Worm (Caenorhabditis elegans) whole organism, late embryonic: ENCODE data around the gene Y53F4B.17.

ENCODE experiments used
- C38D4.7 ChIP-seq: fragments of 200-800 bp; sonication (Bioruptor generic); optimal IDR thresholded peaks from 2 replicates; lab custom pipeline; 2018; ENCODE audit warnings: mild to moderate bottlenecking, missing genetic modification characterization, moderate library complexity, missing compliant biosample characterization
- K02D7.2 ChIP-seq: sonication (generic microtip); optimal IDR thresholded peaks from 2 replicates; lab custom pipeline; 2017; ENCODE audit warnings: mild to moderate bottlenecking, missing genetic modification characterization, missing compliant biosample characterization
- T23F11.4 ChIP-seq: fragments of 200-800 bp; sonication (Bioruptor generic); optimal IDR thresholded peaks from 2 replicates; lab custom pipeline; 2018; ENCODE audit warnings: mild to moderate bottlenecking, missing genetic modification characterization, missing compliant biosample characterization
- ahr-1 ChIP-seq: sonication (generic microtip); optimal IDR thresholded peaks from 2 replicates; lab custom pipeline; 2016; ENCODE audit warnings: missing genetic modification characterization, missing compliant biosample characterization
- ama-1 ChIP-seq: fragments of 150-350 bp; optimal IDR thresholded peaks from 2 replicates; lab custom pipeline; 2014
- ceh-14 ChIP-seq: sonication (generic microtip); optimal IDR thresholded peaks from 2 replicates; lab custom pipeline; 2016; ENCODE audit warnings: missing genotype, missing genetic modification characterization, missing compliant biosample characterization
- ceh-19 ChIP-seq: fragments of 200-800 bp; sonication (Bioruptor generic); optimal IDR thresholded peaks from 2 replicates; lab custom pipeline; 2018; ENCODE audit warnings: mild to moderate bottlenecking, missing genetic modification characterization, missing compliant biosample characterization
- ceh-2 ChIP-seq: sonication (generic microtip); optimal IDR thresholded peaks from 2 replicates; lab custom pipeline; 2016; ENCODE audit warnings: missing genotype, missing genetic modification characterization, missing compliant biosample characterization
- ceh-22 ChIP-seq: sonication (generic microtip); optimal IDR thresholded peaks from 2 replicates; lab custom pipeline; 2017; ENCODE audit warnings: missing biosample characterization, missing genetic modification characterization
- ceh-30 ChIP-seq: fragments of 150-350 bp; optimal IDR thresholded peaks from 2 replicates; lab custom pipeline; 2014; ENCODE audit warnings: missing biosample characterization, missing genetic modification characterization
- ceh-31 ChIP-seq: sonication (generic microtip); optimal IDR thresholded peaks from 2 replicates; lab custom pipeline; 2016; ENCODE audit warnings: missing genetic modification characterization, missing compliant biosample characterization
- ceh-34 ChIP-seq: sonication (generic microtip); optimal IDR thresholded peaks from 2 replicates; lab custom pipeline; 2016; ENCODE audit warnings: mild to moderate bottlenecking, missing genetic modification characterization, missing compliant biosample characterization
- ceh-45 ChIP-seq: fragments of 200-800 bp; sonication (Bioruptor generic); IDR thresholded peaks from 2 replicates; pipeline ENCODE4 v1.3.6; 2022; ENCODE audit warnings: missing genetic modification reagents, missing genetic modification characterization, missing compliant biosample characterization
- ceh-6 ChIP-seq: fragments of 200-800 bp; sonication (Bioruptor generic); optimal IDR thresholded peaks from 2 replicates; lab custom pipeline; 2018; ENCODE audit warnings: mild to moderate bottlenecking, missing genetic modification characterization, missing compliant biosample characterization
- ceh-9 ChIP-seq: sonication (generic microtip); optimal IDR thresholded peaks from 2 replicates; lab custom pipeline; 2016; ENCODE audit warnings: mild to moderate bottlenecking, missing genetic modification characterization, inconsistent platforms, missing compliant biosample characterization
- che-1 ChIP-seq: sonication (generic microtip); optimal IDR thresholded peaks from 2 replicates; lab custom pipeline; 2016; ENCODE audit warnings: mild to moderate bottlenecking, missing genetic modification characterization, missing compliant biosample characterization
- dmd-4 ChIP-seq: sonication (generic microtip); optimal IDR thresholded peaks from 2 replicates; lab custom pipeline; 2016; ENCODE audit warnings: borderline replicate concordance, missing genetic modification characterization, missing compliant biosample characterization
- dve-1 ChIP-seq: sonication (generic microtip); optimal IDR thresholded peaks from 2 replicates; lab custom pipeline; 2017; ENCODE audit warnings: antibody characterized with exemption, mild to moderate bottlenecking, missing genetic modification characterization, missing compliant biosample characterization
- eyg-1 ChIP-seq: sonication (generic microtip); optimal IDR thresholded peaks from 2 replicates; lab custom pipeline; 2016; ENCODE audit warnings: missing genotype, missing genetic modification characterization, missing compliant biosample characterization
- fkh-6 ChIP-seq: sonication (generic microtip); optimal IDR thresholded peaks from 2 replicates; lab custom pipeline; 2016; ENCODE audit warnings: missing genetic modification characterization, missing compliant biosample characterization
- gmeb-2 ChIP-seq: sonication (generic microtip); optimal IDR thresholded peaks from 2 replicates; lab custom pipeline; 2016; ENCODE audit warnings: missing genetic modification characterization, inconsistent platforms, missing compliant biosample characterization
- hlh-13 ChIP-seq: fragments of 200-800 bp; sonication (Bioruptor generic); optimal IDR thresholded peaks from 2 replicates; lab custom pipeline; 2018; ENCODE audit warnings: mild to moderate bottlenecking, missing genetic modification characterization, missing compliant biosample characterization
- hlh-8 ChIP-seq: sonication (generic microtip); optimal IDR thresholded peaks from 2 replicates; lab custom pipeline; 2016; ENCODE audit warnings: missing genotype, missing genetic modification characterization, missing compliant biosample characterization
- lim-6 ChIP-seq: sonication (generic microtip); optimal IDR thresholded peaks from 2 replicates; lab custom pipeline; 2016; ENCODE audit warnings: missing genetic modification characterization, missing compliant biosample characterization
- madf-2 ChIP-seq: sonication (generic microtip); optimal IDR thresholded peaks from 2 replicates; lab custom pipeline; 2017; ENCODE audit warnings: missing genetic modification characterization, missing compliant biosample characterization
- mec-3 ChIP-seq: sonication (generic microtip); optimal IDR thresholded peaks from 2 replicates; lab custom pipeline; 2016; ENCODE audit warnings: borderline replicate concordance, missing genetic modification characterization, missing compliant biosample characterization
- nhr-232 ChIP-seq: sonication (generic microtip); optimal IDR thresholded peaks from 2 replicates; lab custom pipeline; 2016; ENCODE audit warnings: missing genetic modification characterization, missing compliant biosample characterization
- odd-2 ChIP-seq: sonication (generic microtip); optimal IDR thresholded peaks from 2 replicates; lab custom pipeline; 2017; ENCODE audit warnings: antibody characterized with exemption, mild to moderate bottlenecking, missing genetic modification characterization, missing compliant biosample characterization
- pag-3 ChIP-seq: sonication (generic microtip); optimal IDR thresholded peaks from 2 replicates; lab custom pipeline; 2016; ENCODE audit warnings: missing compliant biosample characterization, missing genetic modification characterization, borderline replicate concordance
- pax-1 ChIP-seq: fragments of 150-350 bp; optimal IDR thresholded peaks from 2 replicates; lab custom pipeline; 2014; ENCODE audit warnings: missing biosample characterization, missing genetic modification characterization
- pha-2 ChIP-seq: sonication (generic microtip); optimal IDR thresholded peaks from 2 replicates; lab custom pipeline; 2017; ENCODE audit warnings: mild to moderate bottlenecking, missing genetic modification characterization, missing compliant biosample characterization
- pha-4 ChIP-seq: fragments of 150-350 bp; optimal IDR thresholded peaks from 2 replicates; lab custom pipeline; 2018; ENCODE audit warnings: missing biosample characterization, missing genetic modification reagents, missing genetic modification characterization
- ref-2 ChIP-seq: sonication (generic microtip); optimal IDR thresholded peaks from 2 replicates; lab custom pipeline; 2016; ENCODE audit warnings: missing genetic modification characterization, missing compliant biosample characterization
- sdc-2 ChIP-seq: sonication (generic microtip); optimal IDR thresholded peaks from 2 replicates; lab custom pipeline; 2016; ENCODE audit warnings: missing genotype, missing genetic modification characterization, missing compliant biosample characterization
- sox-2 ChIP-seq: fragments of 200-800 bp; sonication (Bioruptor generic); IDR thresholded peaks from 2 replicates; pipeline ENCODE4 v1.3.6; 2022; ENCODE audit warnings: missing genetic modification reagents, missing genetic modification characterization, missing compliant biosample characterization
- sox-4 ChIP-seq: sonication (generic microtip); optimal IDR thresholded peaks from 2 replicates; lab custom pipeline; 2017; ENCODE audit warnings: mild to moderate bottlenecking, missing genetic modification characterization, inconsistent platforms, missing compliant biosample characterization
- syd-9 ChIP-seq: sonication (generic microtip); optimal IDR thresholded peaks from 2 replicates; lab custom pipeline; 2016; ENCODE audit warnings: mild to moderate bottlenecking, missing genetic modification characterization, moderate library complexity, missing compliant biosample characterization
- tbx-7 ChIP-seq: sonication (generic microtip); optimal IDR thresholded peaks from 2 replicates; lab custom pipeline; 2016; ENCODE audit warnings: missing genotype, missing genetic modification characterization, missing compliant biosample characterization
- ttx-3 ChIP-seq: sonication (generic microtip); optimal IDR thresholded peaks from 2 replicates; lab custom pipeline; 2016; ENCODE audit warnings: missing genetic modification reagents, missing genetic modification characterization, missing compliant biosample characterization
- unc-3 ChIP-seq, 2 experiments: fragments of 200-800 bp in 1 of 2; sonication (Bioruptor generic) in 1 of 2; sonication (generic microtip) in 1 of 2; conservative IDR thresholded peaks in 1 of 2; optimal IDR thresholded peaks in 1 of 2; 2 replicates each; pipeline versions ENCODE4 v1.3.6 to Lab custom; 2016 to 2022; ENCODE audit warnings: missing compliant biosample characterization in 2 of 2, missing genetic modification characterization in 2 of 2, missing genetic modification reagents in 1 of 2
- unc-42 ChIP-seq: sonication (generic microtip); optimal IDR thresholded peaks from 2 replicates; lab custom pipeline; 2016; ENCODE audit warnings: missing genotype, missing genetic modification characterization, missing compliant biosample characterization
- unc-86 ChIP-seq: sonication (generic microtip); optimal IDR thresholded peaks from 2 replicates; lab custom pipeline; 2016; ENCODE audit warnings: missing genetic modification characterization, missing compliant biosample characterization
- ztf-16 ChIP-seq: sonication (generic microtip); optimal IDR thresholded peaks from 2 replicates; lab custom pipeline; 2017; ENCODE audit warnings: missing genetic modification characterization, missing compliant biosample characterization

The Y53F4B.17 gene

DNA sequence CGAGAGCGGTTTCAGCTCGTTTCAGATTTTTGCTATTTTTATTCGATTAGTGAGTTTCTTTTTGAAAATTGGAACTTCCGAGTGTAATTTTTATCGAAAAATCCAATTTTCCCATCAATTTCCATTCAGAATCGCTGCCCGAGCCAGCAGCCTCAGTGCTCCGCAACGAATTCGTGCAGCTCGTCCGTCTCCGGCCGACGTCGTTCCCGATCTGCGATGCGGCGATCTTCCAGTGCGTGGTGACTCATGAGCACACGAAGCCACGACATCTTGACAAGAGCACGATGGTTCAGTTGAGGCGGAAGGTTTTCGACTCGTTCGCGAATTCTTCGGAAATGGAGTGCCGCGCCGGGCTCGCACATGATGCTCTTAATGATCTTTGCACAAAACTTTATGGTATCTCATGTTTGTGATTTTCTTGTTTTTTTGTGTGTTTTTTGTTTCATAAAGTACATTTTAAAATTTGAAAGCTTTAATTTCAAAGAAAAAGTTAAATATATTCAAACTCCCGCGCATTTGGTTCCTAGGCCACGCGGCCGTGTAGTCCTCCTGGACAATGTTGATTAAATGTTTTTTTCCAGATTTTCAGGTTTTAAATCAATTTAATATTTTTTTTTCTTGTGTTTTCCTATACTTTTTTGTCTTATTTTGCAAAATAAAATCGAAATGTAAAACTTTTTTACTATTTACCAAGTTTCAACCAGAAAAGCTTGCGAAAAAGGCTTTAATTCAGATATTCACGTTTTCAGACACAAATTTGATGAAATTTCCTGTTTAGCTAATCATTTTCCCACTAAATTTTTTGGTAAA lies 30.8 kb downstream of the Y53F4B.17 start (continued):
- TF ChIP-seq mec-3 (tag; lab: Kevin White, UChicago): peak; percentile 62
- no peak for TF ChIP-seq ceh-22 (tag; lab: Kevin White, UChicago)
- no peak for TF ChIP-seq dmd-4 (tag; lab: Kevin White, UChicago)
- TF ChIP-seq ceh-14: peak; percentile 10
- peak; percentile 56 for TF ChIP-seq fkh-6 (tag; lab: Kevin White, UChicago)
- TF ChIP-seq hlh-8 (tag; lab: Kevin White, UChicago): peak; percentile 58
- TF ChIP-seq ref-2 (tag; lab: Kevin White, UChicago): peak; percentile 62
- no peak for TF ChIP-seq sox-2 (GFP tag; lab: Robert Waterston, UW)
- peak; percentile 85 for TF ChIP-seq ceh-2 (tag; lab: Kevin White, UChicago)
- TF ChIP-seq ceh-19: no peak
- TF ChIP-seq syd-9 (tag; lab: Kevin White, UChicago): no peak
- TF ChIP-seq T23F11.4 (GFP tag; lab: Kevin White, UChicago): no peak
- TF ChIP-seq ztf-16 (tag; lab: Kevin White, UChicago): no peak
- TF ChIP-seq odd-2: no peak
- no peak for TF ChIP-seq madf-2
- no peak for TF ChIP-seq nhr-232
- no peak for TF ChIP-seq C38D4.7 (GFP tag; lab: Kevin White, UChicago)
- no peak for TF ChIP-seq sox-4
- TF ChIP-seq ttx-3 (tag; lab: Kevin White, UChicago): no peak
- no peak for TF ChIP-seq pha-2 (tag; lab: Kevin White, UChicago)
- no peak for TF ChIP-seq ceh-45 (GFP tag; lab: Robert Waterston, UW)
- TF ChIP-seq ama-1 (lab: Kevin White, UChicago): no peak
- TF ChIP-seq ceh-34 (tag; lab: Kevin White, UChicago): peak; percentile 21
- TF ChIP-seq lim-6 (tag; lab: Kevin White, UChicago): peak; percentile 53
- no peak for TF ChIP-seq pag-3 (tag; lab: Kevin White, UChicago)
- TF ChIP-seq unc-42 (tag; lab: Kevin White, UChicago): peak; percentile 52
- no peak for TF ChIP-seq hlh-13 (GFP tag; lab: Kevin White, UChicago)
- TF ChIP-seq ceh-6: no peak
- TF ChIP-seq sdc-2: peak; percentile 56
- no peak for TF ChIP-seq K02D7.2 (tag; lab: Kevin White, UChicago)
- TF ChIP-seq unc-86: no peak
- no peak for TF ChIP-seq pha-4 (tag; lab: Kevin White, UChicago)

ce11 chrII:15089896-15090230 lies 31.4 kb downstream of the Y53F4B.17 start, which contains the start of gene Y53F4B.21:
Gene Y53F4B.21, plus strand, starts transcription at chrII:15090180.
- TF ChIP-seq dve-1 (tag; lab: Kevin White, UChicago): no peak
- no peak for TF ChIP-seq pax-1 (tag; lab: Kevin White, UChicago)
- TF ChIP-seq ahr-1 (tag; lab: Kevin White, UChicago): no peak
- no peak for TF ChIP-seq ceh-34 (tag; lab: Kevin White, UChicago)
- TF ChIP-seq ceh-30 (tag; lab: Kevin White, UChicago): no peak
- no peak for TF ChIP-seq che-1 (tag; lab: Kevin White, UChicago)
- TF ChIP-seq ceh-22 (tag; lab: Kevin White, UChicago): no peak
- TF ChIP-seq ceh-31 (tag; lab: Kevin White, UChicago): no peak
- TF ChIP-seq unc-86: no peak
- no peak for TF ChIP-seq tbx-7 (tag; lab: Kevin White, UChicago)
- no peak for TF ChIP-seq unc-3 (GFP tag; conservative IDR thresholded peaks at IDR 0.05; lab: Robert Waterston, UW)
- TF ChIP-seq unc-3 (tag; optimal IDR thresholded peaks at IDR 0.05; lab: Kevin White, UChicago): no peak
- TF ChIP-seq ceh-6: no peak
- TF ChIP-seq ama-1 (lab: Kevin White, UChicago): no peak
- TF ChIP-seq eyg-1 (tag; lab: Kevin White, UChicago): no peak
- TF ChIP-seq pha-4 (tag; lab: Kevin White, UChicago): no peak
- no peak for TF ChIP-seq ceh-9 (tag; lab: Kevin White, UChicago)
- TF ChIP-seq hlh-13 (GFP tag; lab: Kevin White, UChicago): no peak
- TF ChIP-seq ceh-2 (tag; lab: Kevin White, UChicago): no peak
- no peak for TF ChIP-seq odd-2
- no peak for TF ChIP-seq gmeb-2 (tag; lab: Kevin White, UChicago)
